Fruit fly (Drosophila melanogaster) whole organism, embryonic: ENCODE results near the gene CG5334.

Experiments
- Atf-2 ChIP-seq: fragments of 200-800 bp; sonication (Bioruptor generic); optimal IDR thresholded peaks from 2 replicates; lab custom pipeline; 2016; ENCODE audit warnings: missing biosample characterization, missing genetic modification characterization
- C15 ChIP-seq: fragments of 200-800 bp; sonication (Bioruptor generic); IDR thresholded peaks from 3 replicates; pipeline ENCODE4 v1.3.6; 2022; ENCODE audit warnings: missing biosample characterization, missing genetic modification characterization
- CG1024 ChIP-seq: fragments of 200-800 bp; sonication (Bioruptor generic); IDR thresholded peaks from 2 replicates; pipeline ENCODE4 v1.3.6; 2022; ENCODE audit warnings: missing biosample characterization, missing genetic modification characterization
- CG10366 ChIP-seq: fragments of 200-800 bp; sonication (Bioruptor generic); IDR thresholded peaks from 2 replicates; pipeline ENCODE4 v1.3.6; 2022; ENCODE audit warnings: missing biosample characterization, missing genetic modification characterization
- CG11504 ChIP-seq: fragments of 200-800 bp; sonication (Bioruptor generic); optimal IDR thresholded peaks from 3 replicates; lab custom pipeline; 2019; ENCODE audit warnings: missing biosample characterization, mild to moderate bottlenecking, missing genetic modification characterization, moderate library complexity
- CG12219 ChIP-seq: fragments of 200-800 bp; sonication (Bioruptor generic); optimal IDR thresholded peaks from 3 replicates; lab custom pipeline; 2018; ENCODE audit warnings: missing biosample characterization, mild to moderate bottlenecking, missing genetic modification characterization
- CG1233 ChIP-seq: fragments of 200-800 bp; sonication (Bioruptor generic); optimal IDR thresholded peaks from 4 replicates; lab custom pipeline; 2018; ENCODE audit warnings: missing biosample characterization, mild to moderate bottlenecking, missing genetic modification characterization
- CG12744 ChIP-seq: fragments of 200-800 bp; sonication (Bioruptor generic); optimal IDR thresholded peaks from 2 replicates; lab custom pipeline; 2016; ENCODE audit warnings: missing biosample characterization, missing genetic modification characterization
- CG15514 ChIP-seq: fragments of 200-800 bp; sonication (Bioruptor generic); optimal IDR thresholded peaks from 3 replicates; lab custom pipeline; 2017; ENCODE audit warnings: missing biosample characterization, missing genetic modification characterization, mild to moderate bottlenecking, moderate library complexity, missing genetic modification reagents
- CG17385 ChIP-seq: fragments of 200-800 bp; sonication (Bioruptor generic); optimal IDR thresholded peaks from 3 replicates; lab custom pipeline; 2018; ENCODE audit warnings: missing biosample characterization, mild to moderate bottlenecking, missing genetic modification characterization
- CG18599 ChIP-seq: fragments of 200-800 bp; sonication (Bioruptor generic); optimal IDR thresholded peaks from 3 replicates; lab custom pipeline; 2017; ENCODE audit warnings: missing biosample characterization, missing genetic modification characterization, mild to moderate bottlenecking, moderate library complexity, missing genetic modification reagents
- CG2120 ChIP-seq: fragments of 200-800 bp; sonication (Bioruptor generic); optimal IDR thresholded peaks from 3 replicates; lab custom pipeline; 2016; ENCODE audit warnings: missing biosample characterization, missing genetic modification characterization
- CG30403 ChIP-seq: fragments of 200-800 bp; sonication (Bioruptor generic); optimal IDR thresholded peaks from 3 replicates; lab custom pipeline; 2016; ENCODE audit warnings: missing biosample characterization, missing genetic modification characterization
- CG32772 ChIP-seq: fragments of 200-800 bp; sonication (Bioruptor generic); IDR thresholded peaks from 2 replicates; pipeline ENCODE4 v1.3.6; 2022; ENCODE audit warnings: missing biosample characterization, missing genetic modification characterization
- CG3281 ChIP-seq: fragments of 200-800 bp; sonication (Bioruptor generic); optimal IDR thresholded peaks from 3 replicates; lab custom pipeline; 2017; ENCODE audit warnings: missing biosample characterization, mild to moderate bottlenecking, missing genetic modification characterization
- CG3407 ChIP-seq: fragments of 200-800 bp; sonication (Bioruptor generic); optimal IDR thresholded peaks from 2 replicates; lab custom pipeline; 2018; ENCODE audit warnings: missing biosample characterization, mild to moderate bottlenecking, missing genetic modification characterization
- CG3838 ChIP-seq: fragments of 200-800 bp; sonication (Bioruptor generic); optimal IDR thresholded peaks from 3 replicates; lab custom pipeline; 2016; ENCODE audit warnings: missing biosample characterization, missing genetic modification characterization
- CG6689 ChIP-seq: fragments of 200-800 bp; sonication (Bioruptor generic); IDR thresholded peaks from 2 replicates; pipeline ENCODE4 v1.3.6; 2022; ENCODE audit warnings: missing biosample characterization, missing genetic modification characterization
- CG6791 ChIP-seq: fragments of 200-800 bp; sonication (Bioruptor generic); IDR thresholded peaks from 3 replicates; pipeline ENCODE4 v1.3.6; 2022; ENCODE audit warnings: missing biosample characterization, missing genetic modification characterization; ENCODE audit not compliant: partially characterized antibody
- CG7556 ChIP-seq: fragments of 200-800 bp; sonication (Bioruptor generic); optimal IDR thresholded peaks from 2 replicates; lab custom pipeline; 2017; ENCODE audit warnings: missing biosample characterization, mild to moderate bottlenecking, missing genetic modification characterization
- CG9817 ChIP-seq: fragments of 200-800 bp; sonication (Bioruptor generic); optimal IDR thresholded peaks from 2 replicates; lab custom pipeline; 2018; ENCODE audit warnings: missing biosample characterization, mild to moderate bottlenecking, missing genetic modification characterization, moderate library complexity
- D ChIP-seq, 2 experiments: fragments of 200-800 bp in 1 of 2; fragments of >200 bp in 1 of 2; sonication (Bioruptor generic) in 1 of 2; optimal IDR thresholded peaks; 2 replicates in 1 of 2; 3 replicates in 1 of 2; lab custom pipeline; 2017; ENCODE audit warnings: mild to moderate bottlenecking in 1 of 2, missing biosample characterization in 1 of 2, missing genetic modification characterization in 1 of 2, missing genetic modification reagents in 1 of 2
- D19A ChIP-seq: fragments of 200-800 bp; optimal IDR thresholded peaks from 3 replicates; lab custom pipeline; 2019; ENCODE audit warnings: missing biosample characterization, mild to moderate bottlenecking, missing genetic modification characterization, moderate library complexity
- Drgx ChIP-seq: fragments of 200-800 bp; sonication (Bioruptor generic); IDR thresholded peaks from 2 replicates; pipeline ENCODE4 v1.3.6; 2022; ENCODE audit warnings: missing biosample characterization, missing genetic modification characterization
- E2f1 ChIP-seq: fragments of 200-800 bp; sonication (Bioruptor generic); IDR thresholded peaks from 2 replicates; pipeline ENCODE4 v1.3.6; 2022; ENCODE audit warnings: missing biosample characterization, missing genetic modification characterization
- Eip74EF ChIP-seq, 2 experiments: fragments of 200-800 bp in 1 of 2; fragments of >200 bp in 1 of 2; sonication (Bioruptor generic) in 1 of 2; optimal IDR thresholded peaks; 2 replicates each; lab custom pipeline; 2017 to 2019; ENCODE audit warnings: missing biosample characterization in 2 of 2, missing genetic modification characterization in 2 of 2, mild to moderate bottlenecking in 1 of 2, moderate library complexity in 1 of 2
- Hey ChIP-seq: fragments of 200-800 bp; sonication (Bioruptor generic); optimal IDR thresholded peaks from 3 replicates; lab custom pipeline; 2018; ENCODE audit warnings: missing biosample characterization, mild to moderate bottlenecking, missing genetic modification characterization
- Hmr ChIP-seq: fragments of 200-800 bp; sonication (Bioruptor generic); optimal IDR thresholded peaks from 3 replicates; lab custom pipeline; 2017; ENCODE audit warnings: mild to moderate bottlenecking, missing biosample characterization, missing genetic modification reagents, missing genetic modification characterization
- Meics ChIP-seq: fragments of 200-800 bp; sonication (Bioruptor generic); optimal IDR thresholded peaks from 2 replicates; lab custom pipeline; 2017; ENCODE audit warnings: missing biosample characterization, mild to moderate bottlenecking, missing genetic modification characterization
- Ptx1 ChIP-seq: fragments of 200-800 bp; sonication (Bioruptor generic); IDR thresholded peaks from 2 replicates; pipeline ENCODE4 v1.3.6; 2022; ENCODE audit warnings: missing biosample characterization, missing genetic modification characterization
- ac ChIP-seq: fragments of 200-800 bp; sonication (Bioruptor generic); optimal IDR thresholded peaks from 3 replicates; lab custom pipeline; 2017; ENCODE audit warnings: missing biosample characterization, mild to moderate bottlenecking, missing genetic modification characterization
- ara ChIP-seq: fragments of 200-800 bp; sonication (Bioruptor generic); IDR thresholded peaks from 2 replicates; pipeline ENCODE4 v1.3.6; 2022; ENCODE audit warnings: missing biosample characterization, missing genetic modification characterization
- bcd ChIP-seq: fragments of 200-800 bp; sonication (Bioruptor generic); optimal IDR thresholded peaks from 2 replicates; lab custom pipeline; 2017; ENCODE audit warnings: missing biosample characterization, mild to moderate bottlenecking, missing genetic modification characterization
- disco-r ChIP-seq: fragments of 200-800 bp; sonication (Bioruptor generic); optimal IDR thresholded peaks from 2 replicates; lab custom pipeline; 2016; ENCODE audit warnings: missing biosample characterization, missing genetic modification characterization
- dmrt99B ChIP-seq: fragments of 200-800 bp; sonication (Bioruptor generic); optimal IDR thresholded peaks from 2 replicates; lab custom pipeline; 2018; ENCODE audit warnings: missing biosample characterization, mild to moderate bottlenecking, missing genetic modification characterization, moderate library complexity
- dpn ChIP-seq, 2 experiments: fragments of 200-800 bp; sonication (Bioruptor generic); optimal IDR thresholded peaks; 3 replicates each; lab custom pipeline; 2016; ENCODE audit warnings: missing biosample characterization in 2 of 2, missing genetic modification characterization in 2 of 2
- eve ChIP-seq, 2 experiments: fragments of >200 bp; optimal IDR thresholded peaks; 2 replicates each; lab custom pipeline; 2017; ENCODE audit warnings: missing biosample characterization in 2 of 2, missing genetic modification characterization in 2 of 2
- hb ChIP-seq: fragments of 200-800 bp; sonication (Bioruptor generic); IDR thresholded peaks from 3 replicates; pipeline ENCODE4 v1.3.6; 2022; ENCODE audit warnings: missing biosample characterization, missing genetic modification characterization; ENCODE audit not compliant: partially characterized antibody
- hbn ChIP-seq: fragments of 200-800 bp; sonication (Bioruptor generic); IDR thresholded peaks from 2 replicates; pipeline ENCODE4 v1.3.6; 2022; ENCODE audit warnings: missing biosample characterization, missing genetic modification characterization; ENCODE audit not compliant: partially characterized antibody
- jigr1 ChIP-seq: fragments of 200-800 bp; sonication (Bioruptor generic); IDR thresholded peaks from 3 replicates; pipeline ENCODE4 v1.3.6; 2022; ENCODE audit warnings: missing biosample characterization, missing genetic modification characterization
- lab ChIP-seq: fragments of 200-800 bp; sonication (Bioruptor generic); optimal IDR thresholded peaks from 3 replicates; lab custom pipeline; 2017; ENCODE audit warnings: missing biosample characterization, missing genetic modification characterization, mild to moderate bottlenecking, moderate library complexity, missing genetic modification reagents
- luna ChIP-seq: fragments of 200-800 bp; sonication (Bioruptor generic); optimal IDR thresholded peaks from 2 replicates; lab custom pipeline; 2016; ENCODE audit warnings: missing biosample characterization, missing genetic modification characterization
- odd ChIP-seq: fragments of 200-800 bp; sonication (Bioruptor generic); optimal IDR thresholded peaks from 2 replicates; lab custom pipeline; 2017; ENCODE audit warnings: missing biosample characterization, mild to moderate bottlenecking, missing genetic modification characterization
- pnt ChIP-seq: fragments of 200-800 bp; sonication (Bioruptor generic); optimal IDR thresholded peaks from 3 replicates; lab custom pipeline; 2016; ENCODE audit warnings: missing biosample characterization, missing genetic modification characterization
- pros ChIP-seq: fragments of 200-800 bp; sonication (Bioruptor generic); optimal IDR thresholded peaks from 3 replicates; lab custom pipeline; 2019; ENCODE audit warnings: missing biosample characterization, mild to moderate bottlenecking, missing genetic modification characterization, moderate library complexity
- pum ChIP-seq: fragments of 200-800 bp; sonication (Bioruptor generic); optimal IDR thresholded peaks from 2 replicates; lab custom pipeline; 2016; ENCODE audit warnings: missing biosample characterization, missing genetic modification characterization
- ranshi ChIP-seq: fragments of 200-800 bp; sonication (Bioruptor generic); IDR thresholded peaks from 2 replicates; pipeline ENCODE4 v1.3.6; 2022; ENCODE audit warnings: missing biosample characterization, missing genetic modification characterization
- shn ChIP-seq: fragments of 200-800 bp; sonication (Bioruptor generic); optimal IDR thresholded peaks from 3 replicates; lab custom pipeline; 2016; ENCODE audit warnings: missing biosample characterization, missing genetic modification characterization
- tap ChIP-seq: fragments of 200-800 bp; optimal IDR thresholded peaks from 3 replicates; lab custom pipeline; 2019; ENCODE audit warnings: missing biosample characterization, mild to moderate bottlenecking, missing genetic modification characterization, moderate library complexity
- vvl ChIP-seq: fragments of 200-800 bp; sonication (Bioruptor generic); IDR thresholded peaks from 2 replicates; pipeline ENCODE4 v1.3.6; 2022; ENCODE audit warnings: missing biosample characterization, missing genetic modification characterization

CG5334 gene

DNA sequence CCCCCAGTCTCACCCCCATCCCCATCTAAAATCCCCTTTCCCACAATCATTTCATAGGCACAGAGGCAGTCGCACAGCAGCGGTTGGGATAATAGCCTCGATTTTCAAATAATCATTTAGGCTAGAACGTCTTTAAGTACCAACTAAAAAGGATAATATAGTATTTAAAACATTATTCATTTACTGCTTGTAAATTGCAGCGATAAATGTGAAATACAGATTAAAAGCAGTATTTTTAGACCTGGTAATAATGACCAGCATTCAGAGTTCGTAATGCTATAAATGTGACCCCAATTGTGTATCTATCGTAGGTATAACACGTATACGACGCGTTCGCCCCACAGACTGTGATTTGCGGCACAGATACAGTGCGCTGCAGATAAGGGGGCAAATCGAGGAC is 47.5 kb upstream of the CG5334 start (continued):
- TF ChIP-seq D (optimal IDR thresholded peaks at IDR 0.05; lab: Kevin White, UChicago), result no peak
- peak; percentile 14 for TF ChIP-seq D (GFP tag; optimal IDR thresholded peaks at IDR 0.05; lab: Kevin White, UChicago)
- TF ChIP-seq ranshi (GFP tag; lab: Robert Waterston, UW), result no peak
- peak; percentile 16; the same call in 1 of the 2 replicates for TF ChIP-seq CG10366 (GFP tag; lab: Robert Waterston, UW)
- peak in 1 of 2 experiments; percentile 66 for TF ChIP-seq eve (GFP tag; optimal IDR thresholded peaks at IDR 0.05; lab: Kevin White, UChicago)
- TF ChIP-seq Atf-2 (GFP tag; lab: Kevin White, UChicago), result no peak
- TF ChIP-seq CG7556, result peak; percentile 48
- no peak for TF ChIP-seq pros (GFP tag; lab: Kevin White, UChicago)
- TF ChIP-seq CG32772 (GFP tag; lab: Robert Waterston, UW), result no peak
- no peak for TF ChIP-seq ac (GFP tag; lab: Kevin White, UChicago)
- peak; percentile 13 for TF ChIP-seq CG17385 (GFP tag; lab: Kevin White, UChicago)
- TF ChIP-seq vvl, result 0 out of 2 replicates have a peak, but pooled peaks have one; percentile 14
- no peak for TF ChIP-seq C15 (GFP tag; lab: Robert Waterston, UW)
- peak; percentile 36 for TF ChIP-seq CG3281 (GFP tag; lab: Kevin White, UChicago)
- TF ChIP-seq odd, result peak; percentile 23
- TF ChIP-seq Hey, result no peak
- TF ChIP-seq bcd (GFP tag; lab: Kevin White, UChicago), result peak; percentile 26
- peak; percentile 37 for TF ChIP-seq Drgx
- peak; percentile 11 for TF ChIP-seq CG3407
- TF ChIP-seq CG12744 (GFP tag; lab: Kevin White, UChicago), result no peak
- no peak for TF ChIP-seq shn (GFP tag; lab: Kevin White, UChicago)
- TF ChIP-seq CG30403 (GFP tag; lab: Kevin White, UChicago), result peak; percentile 33
- 0 out of 2 replicates have a peak, but pooled peaks have one; percentile 28 for TF ChIP-seq Ptx1
- peak; percentile 31 for TF ChIP-seq CG15514 (GFP tag; lab: Kevin White, UChicago)
- TF ChIP-seq CG12219 (GFP tag; lab: Kevin White, UChicago), result peak; percentile 23
- TF ChIP-seq CG18599 (GFP tag; lab: Kevin White, UChicago), result peak; percentile 76
- TF ChIP-seq lab, result peak; percentile 73
- no peak for TF ChIP-seq hbn (GFP tag; lab: Robert Waterston, UW)
- TF ChIP-seq CG6689 (GFP tag; lab: Robert Waterston, UW), result 0 out of 2 replicates have a peak, but pooled peaks have one; percentile 26
- TF ChIP-seq pum (GFP tag; lab: Kevin White, UChicago), result no peak
- TF ChIP-seq tap (tag; lab: Kevin White, UChicago), result peak; percentile 44
- peak in 1 of 2 experiments; percentile 22 for TF ChIP-seq Eip74EF (GFP tag; optimal IDR thresholded peaks at IDR 0.05; lab: Kevin White, UChicago)
- TF ChIP-seq CG6791 (GFP tag; lab: Robert Waterston, UW), result no peak
- TF ChIP-seq dpn (GFP tag; optimal IDR thresholded peaks at IDR 0.05; lab: Kevin White, UChicago), result peak in 1 of 2 experiments; percentile 27
- peak; percentile 19 for TF ChIP-seq CG2120 (GFP tag; lab: Kevin White, UChicago)
- TF ChIP-seq D19A (tag; lab: Kevin White, UChicago), result peak; percentile 41
- peak; percentile 69 for TF ChIP-seq CG11504 (tag; lab: Kevin White, UChicago)
- TF ChIP-seq dmrt99B (tag; lab: Kevin White, UChicago), result peak; percentile 74
- TF ChIP-seq E2f1 (GFP tag; lab: Robert Waterston, UW), result no peak
- no peak for TF ChIP-seq CG1233 (GFP tag; lab: Kevin White, UChicago)
- TF ChIP-seq luna (GFP tag; lab: Kevin White, UChicago), result no peak
- peak; percentile 41 for TF ChIP-seq Meics (GFP tag; lab: Kevin White, UChicago)
- peak; percentile 26 for TF ChIP-seq Hmr (GFP tag; lab: Kevin White, UChicago)
- TF ChIP-seq hb (GFP tag; lab: Robert Waterston, UW), result no peak
- TF ChIP-seq CG1024 (GFP tag; lab: Robert Waterston, UW), result no peak
- TF ChIP-seq jigr1 (GFP tag; lab: Robert Waterston, UW), result no peak
- TF ChIP-seq disco-r (GFP tag; lab: Kevin White, UChicago), result no peak
- TF ChIP-seq CG9817 (tag; lab: Kevin White, UChicago), result peak; percentile 29
- no peak for TF ChIP-seq ara (GFP tag; lab: Robert Waterston, UW)
- TF ChIP-seq CG3838, result no peak
- TF ChIP-seq pnt (GFP tag; lab: Kevin White, UChicago), result no peak
